Worm (Caenorhabditis elegans) whole organism, L4 larva: ENCODE results near the gene srbc-16.
A peak's percentile ranks its signal among the peaks of the same experiment; 100 is the strongest.
"Not testable (repeated sequence)": the region's sequence is repeated elsewhere in the genome, so short reads cannot be mapped to it uniquely, and the experiment has no call there.

Experiments used
- D1046.2 ChIP-seq: fragments of 200-800 bp; sonication (Bioruptor generic); IDR thresholded peaks from 2 replicates; pipeline ENCODE4 v1.3.6; 2022; ENCODE audit warnings: missing genetic modification characterization, missing compliant biosample characterization
- F26F4.8 ChIP-seq: fragments of 200-800 bp; sonication (Bioruptor generic); conservative IDR thresholded peaks from 2 replicates; pipeline ENCODE4 v1.3.6; 2022; ENCODE audit warnings: missing genetic modification characterization, missing compliant biosample characterization
- F49E8.2 ChIP-seq: sonication (generic microtip); optimal IDR thresholded peaks from 2 replicates; lab custom pipeline; 2016; ENCODE audit warnings: missing compliant biosample characterization, mild to moderate bottlenecking, missing genetic modification characterization, borderline replicate concordance
- T26A8.4 ChIP-seq: fragments of 200-800 bp; sonication (Bioruptor generic); IDR thresholded peaks from 2 replicates; pipeline ENCODE4 v1.3.6; 2022; ENCODE audit warnings: missing genetic modification characterization, missing compliant biosample characterization
- Y48G9A.11 ChIP-seq: fragments of 200-800 bp; sonication (Bioruptor generic); IDR thresholded peaks from 2 replicates; pipeline ENCODE4 v1.3.6; 2022; ENCODE audit warnings: missing genetic modification reagents, missing genetic modification characterization, missing compliant biosample characterization
- Y5F2A.4 ChIP-seq: fragments of 200-800 bp; sonication (Bioruptor generic); optimal IDR thresholded peaks from 2 replicates; lab custom pipeline; 2018; ENCODE audit warnings: mild to moderate bottlenecking, missing genetic modification characterization, missing compliant biosample characterization
- ZK546.5 ChIP-seq, 2 experiments: sonication (generic microtip); optimal IDR thresholded peaks; 2 replicates each; lab custom pipeline; 2017; ENCODE audit warnings: missing biosample characterization in 2 of 2, missing genetic modification characterization in 2 of 2
- aha-1 ChIP-seq: fragments of 150-350 bp; peaks from one replicate; lab custom pipeline; 2014; ENCODE audit warnings: missing biosample characterization, missing genetic modification characterization
- ama-1 ChIP-seq: fragments of 150-350 bp; optimal IDR thresholded peaks from 2 replicates; lab custom pipeline; 2014; ENCODE audit warnings: inconsistent platforms, mixed read lengths
- attf-4 ChIP-seq: sonication (generic microtip); optimal IDR thresholded peaks from 3 replicates; lab custom pipeline; 2017; ENCODE audit warnings: missing biosample characterization, missing genetic modification characterization
- ceh-20 ChIP-seq: fragments of 200-800 bp; sonication (Bioruptor generic); IDR thresholded peaks from 2 replicates; pipeline ENCODE4 v1.3.6; 2022; ENCODE audit warnings: missing genetic modification reagents, missing genetic modification characterization, missing compliant biosample characterization
- ceh-62 ChIP-seq: sonication (generic microtip); optimal IDR thresholded peaks from 2 replicates; lab custom pipeline; 2017; ENCODE audit warnings: missing biosample characterization, missing genetic modification characterization
- daf-12 ChIP-seq: fragments of 150-350 bp; optimal IDR thresholded peaks from 2 replicates; lab custom pipeline; 2014; ENCODE audit warnings: missing biosample characterization, missing genetic modification reagents, missing genetic modification characterization
- daf-8 ChIP-seq: fragments of 200-800 bp; sonication (Bioruptor generic); IDR thresholded peaks from 2 replicates; pipeline ENCODE4 v1.3.6; 2022; ENCODE audit warnings: missing genetic modification characterization, missing compliant biosample characterization
- dve-1 ChIP-seq: sonication (generic microtip); optimal IDR thresholded peaks from 2 replicates; lab custom pipeline; 2017; ENCODE audit warnings: antibody characterized with exemption, mild to moderate bottlenecking, missing genetic modification characterization, missing compliant biosample characterization; ENCODE audit not compliant: insufficient read depth
- fkh-10 ChIP-seq: fragments of 150-350 bp; optimal IDR thresholded peaks from 2 replicates; lab custom pipeline; 2014; ENCODE audit warnings: missing biosample characterization, missing genetic modification reagents, missing genetic modification characterization
- fos-1 ChIP-seq: fragments of 150-350 bp; optimal IDR thresholded peaks from 2 replicates; lab custom pipeline; 2014; ENCODE audit warnings: missing biosample characterization, missing genetic modification characterization
- hif-1 ChIP-seq, 2 experiments: sonication (generic microtip); optimal IDR thresholded peaks; 2 replicates each; lab custom pipeline; 2016 to 2017; ENCODE audit warnings: missing compliant biosample characterization in 2 of 2, missing genetic modification characterization in 2 of 2, missing genetic modification reagents in 2 of 2, missing genotype in 2 of 2, mild to moderate bottlenecking in 1 of 2
- hlh-11 ChIP-seq: fragments of 200-800 bp; sonication (Bioruptor generic); optimal IDR thresholded peaks from 2 replicates; lab custom pipeline; 2018; ENCODE audit warnings: mild to moderate bottlenecking, missing genetic modification characterization, missing compliant biosample characterization
- lim-7 ChIP-seq: fragments of 200-800 bp; sonication (Bioruptor generic); IDR thresholded peaks from 2 replicates; pipeline ENCODE4 v1.3.6; 2022; ENCODE audit warnings: missing genetic modification characterization, missing compliant biosample characterization
- lin-1 ChIP-seq: fragments of 200-800 bp; sonication (Bioruptor generic); IDR thresholded peaks from 2 replicates; pipeline ENCODE4 v1.3.6; 2022; ENCODE audit warnings: missing genetic modification reagents, missing genetic modification characterization, missing compliant biosample characterization
- lin-15B ChIP-seq: fragments of 150-350 bp; sonication (generic microtip); optimal IDR thresholded peaks from 3 replicates; lab custom pipeline; 2014; ENCODE audit warnings: missing biosample characterization, missing genetic modification characterization
- lsy-2 ChIP-seq, 2 experiments: fragments of 150-350 bp in 1 of 2; sonication (generic microtip) in 1 of 2; optimal IDR thresholded peaks; 2 replicates each; lab custom pipeline; 2014 to 2017; ENCODE audit warnings: missing biosample characterization in 2 of 2, missing genetic modification characterization in 2 of 2
- madf-5 ChIP-seq, 2 experiments: fragments of 200-800 bp; sonication (Bioruptor generic); IDR thresholded peaks; 2 replicates each; pipeline ENCODE4 v1.3.6; 2022; ENCODE audit warnings: missing compliant biosample characterization in 2 of 2, missing genetic modification characterization in 2 of 2
- mdt-29 ChIP-seq: fragments of 200-800 bp; sonication (Bioruptor generic); IDR thresholded peaks from 2 replicates; pipeline ENCODE4 v1.3.6; 2022; ENCODE audit warnings: missing genetic modification reagents, missing genetic modification characterization, missing compliant biosample characterization
- mes-2 ChIP-seq: sonication (generic microtip); optimal IDR thresholded peaks from 2 replicates; lab custom pipeline; 2016; ENCODE audit warnings: missing genotype, mild to moderate bottlenecking, missing genetic modification characterization, missing compliant biosample characterization; ENCODE audit not compliant: poor library complexity, severe bottlenecking
- mxl-3 ChIP-seq: fragments of 200-800 bp; sonication (Bioruptor generic); optimal IDR thresholded peaks from 2 replicates; lab custom pipeline; 2018; ENCODE audit warnings: mild to moderate bottlenecking, missing genetic modification characterization, missing compliant biosample characterization
- nhr-102 ChIP-seq: sonication (generic microtip); optimal IDR thresholded peaks from 2 replicates; lab custom pipeline; 2016; ENCODE audit warnings: mild to moderate bottlenecking, missing genetic modification characterization, moderate library complexity, missing compliant biosample characterization
- nhr-42 ChIP-seq: fragments of 200-800 bp; sonication (Bioruptor generic); IDR thresholded peaks from 2 replicates; pipeline ENCODE4 v1.3.6; 2022; ENCODE audit warnings: missing genetic modification characterization, missing compliant biosample characterization
- nhr-77 ChIP-seq: fragments of 150-350 bp; optimal IDR thresholded peaks from 2 replicates; lab custom pipeline; 2014; ENCODE audit warnings: missing biosample characterization, missing genetic modification characterization
- pqm-1 ChIP-seq: sonication (generic microtip); optimal IDR thresholded peaks from 2 replicates; lab custom pipeline; 2017; ENCODE audit warnings: missing biosample characterization, missing genetic modification characterization
- skn-1 ChIP-seq: fragments of 150-350 bp; optimal IDR thresholded peaks from 2 replicates; lab custom pipeline; 2014; ENCODE audit warnings: missing biosample characterization, missing genetic modification characterization
- tag-97 ChIP-seq: fragments of 200-800 bp; sonication (Bioruptor generic); IDR thresholded peaks from 2 replicates; pipeline ENCODE4 v1.3.6; 2022; ENCODE audit warnings: missing genetic modification characterization, missing compliant biosample characterization
- unc-62 ChIP-seq, 3 experiments: fragments of 150-350 bp in 1 of 3; sonication (generic microtip); optimal IDR thresholded peaks in 2 of 3; peaks in 1 of 3; 1 replicate in 1 of 3; 2 replicates in 2 of 3; lab custom pipeline; 2014 to 2017; ENCODE audit warnings: missing biosample characterization in 3 of 3, missing genetic modification characterization in 3 of 3, missing genetic modification reagents in 3 of 3, missing genotype in 1 of 3
- vab-7 ChIP-seq: fragments of 200-800 bp; sonication (Bioruptor generic); IDR thresholded peaks from 2 replicates; pipeline ENCODE4 v1.3.6; 2022; ENCODE audit warnings: missing genetic modification reagents, missing genetic modification characterization, missing compliant biosample characterization
- zfp-2 ChIP-seq: sonication (generic microtip); optimal IDR thresholded peaks from 2 replicates; lab custom pipeline; 2016; ENCODE audit warnings: mild to moderate bottlenecking, missing genetic modification characterization, missing compliant biosample characterization
- zfp-3 ChIP-seq: fragments of 200-800 bp; sonication (Bioruptor generic); conservative IDR thresholded peaks from 2 replicates; pipeline ENCODE4 v1.3.6; 2022; ENCODE audit warnings: missing genetic modification reagents, missing genetic modification characterization, missing compliant biosample characterization
- zip-2 ChIP-seq: fragments of 150-350 bp; optimal IDR thresholded peaks from 2 replicates; lab custom pipeline; 2014; ENCODE audit warnings: missing biosample characterization, missing genetic modification characterization

srbc-16 gene

DNA sequence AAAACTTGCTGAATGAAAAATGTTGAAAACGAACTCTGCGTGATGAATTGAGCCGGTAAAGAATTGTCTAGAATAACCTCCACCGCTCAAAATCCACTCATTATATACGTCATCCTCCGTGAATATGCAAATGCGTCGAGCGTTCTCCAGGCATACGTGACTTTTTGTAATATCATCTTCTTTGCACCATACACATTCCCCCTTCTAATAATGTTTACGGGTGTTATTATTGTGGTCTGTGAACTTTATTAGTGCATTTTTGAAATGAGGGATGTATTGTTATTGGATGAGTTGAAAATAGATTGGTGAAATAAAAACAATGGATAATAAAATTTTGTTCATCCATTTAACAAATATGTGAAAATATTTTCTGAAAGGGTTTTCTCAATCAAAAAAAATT, 41.9 kb upstream of the srbc-16 start, which contains the start of gene F22F7.7:
Gene F22F7.7, minus strand, starts transcription at position 125 of the 400 bp plus-strand sequence.
- TF ChIP-seq hif-1 (tag; optimal IDR thresholded peaks at IDR 0.05; lab: Kevin White, UChicago): peak in 1 of 2 experiments; percentile 69
- TF ChIP-seq aha-1 (tag; lab: Kevin White, UChicago): peak; percentile 94
- no peak for TF ChIP-seq ZK546.5 (tag; optimal IDR thresholded peaks at IDR 0.05; lab: Kevin White, UChicago)
- TF ChIP-seq, all 104 proteins: peak for 2

DNA sequence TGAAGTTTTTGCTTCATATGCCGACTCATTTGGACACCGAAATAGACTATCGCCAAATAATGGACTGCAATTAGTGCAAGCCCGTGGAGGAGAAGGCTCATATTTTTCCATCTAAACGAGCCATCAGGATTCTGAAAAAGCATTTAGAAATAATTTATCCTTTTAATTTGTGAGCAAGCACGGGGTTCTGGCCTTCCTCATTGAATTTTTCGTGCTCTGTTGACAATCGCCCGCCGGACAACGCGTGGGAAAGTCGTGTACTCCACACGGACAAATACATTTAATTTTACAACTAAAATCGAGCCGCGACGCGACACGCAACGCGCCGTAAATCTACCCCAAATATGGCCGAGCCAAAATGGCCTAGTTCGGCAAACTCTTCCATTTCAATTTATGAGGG, 37.4 kb upstream of the srbc-16 start, which contains the start of gene F22F7.12:
Gene F22F7.12, minus strand, starts transcription at position 101 of the 400 bp plus-strand sequence.
- TF ChIP-seq aha-1, daf-12, lin-15B (tag; lab: Kevin White, UChicago): not testable (repeated sequence)

DNA sequence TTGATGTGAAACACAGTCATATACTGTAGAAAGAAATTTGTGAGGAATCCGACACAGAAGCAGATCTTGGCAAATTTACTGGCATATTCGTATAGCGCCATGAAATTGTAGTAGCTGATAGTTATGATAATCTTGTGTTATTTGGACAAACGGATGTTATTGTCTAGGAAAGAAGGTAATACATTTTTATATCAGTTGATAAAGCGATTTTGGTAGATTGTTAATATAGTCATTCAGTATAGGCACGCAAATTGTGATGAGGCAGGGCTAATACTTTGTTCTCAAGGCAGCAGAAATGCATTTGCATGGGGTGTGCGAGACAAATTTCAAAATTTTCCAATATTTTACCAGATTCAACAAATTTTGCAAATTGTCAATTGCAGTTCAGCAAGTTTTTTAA, 35.8 kb upstream of the srbc-16 start, which contains the start of gene str-52:
Gene str-52, minus strand, starts transcription at position 101 of the 400 bp plus-strand sequence.
- TF ChIP-seq fos-1 (no peak), unc-62 (GFP tag; optimal IDR thresholded peaks at IDR 0.05 in 1 of 2; lab: Kevin White, UChicago) (no peak), unc-62 (tag; optimal IDR thresholded peaks at IDR 0.05; lab: Kevin White, UChicago) (no peak), ama-1 (lab: Kevin White, UChicago) (no peak), nhr-42 (GFP tag; lab: Robert Waterston, UW) (no peak), Y5F2A.4 (GFP tag; lab: Kevin White, UChicago) (no peak), D1046.2 (no peak), fkh-10 (GFP tag; lab: Kevin White, UChicago) (no peak), ZK546.5 (tag; optimal IDR thresholded peaks at IDR 0.05; lab: Kevin White, UChicago) (no peak), daf-8 (GFP tag; lab: Robert Waterston, UW) (no peak), lsy-2 (tag; optimal IDR thresholded peaks at IDR 0.05; lab: Kevin White, UChicago) (no peak), mes-2 (tag; lab: Kevin White, UChicago) (no peak), aha-1 (tag; lab: Kevin White, UChicago) (no peak), vab-7 (no peak), ceh-20 (GFP tag; lab: Robert Waterston, UW) (no peak), lin-1 (GFP tag; lab: Robert Waterston, UW) (no peak), madf-5 (GFP tag; IDR thresholded peaks at IDR 0.05; lab: Robert Waterston, UW) (no peak), pqm-1 (no peak), daf-12 (tag; lab: Kevin White, UChicago) (no peak), mdt-29 (no peak), attf-4 (tag; lab: Kevin White, UChicago) (no peak)

DNA sequence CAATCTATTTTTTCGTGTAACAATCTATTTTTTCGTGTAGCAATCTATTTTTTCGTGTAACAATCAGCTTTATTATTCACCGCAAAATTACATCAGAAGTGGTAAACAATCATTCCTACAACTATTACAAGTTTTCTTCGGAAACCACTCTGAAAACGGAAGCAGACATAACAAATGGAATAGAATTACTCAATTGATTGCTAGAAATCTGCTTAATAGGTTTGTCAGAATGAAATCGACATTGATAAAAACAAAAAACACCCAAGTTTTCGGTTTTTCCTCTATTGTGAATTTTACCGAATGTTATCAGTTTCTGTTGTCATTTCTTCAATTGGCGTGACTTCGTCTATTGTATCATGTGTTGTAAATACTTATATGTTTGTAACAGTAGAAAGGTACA, 35.0 kb upstream of the srbc-16 start, which contains the start of gene srbc-20:
Gene srbc-20, plus strand, starts transcription at position 301 of the 400 bp plus-strand sequence.
- TF ChIP-seq zip-2 (tag; lab: Kevin White, UChicago): no peak
- no peak for TF ChIP-seq mxl-3 (GFP tag; lab: Kevin White, UChicago)
- no peak for TF ChIP-seq daf-12 (tag; lab: Kevin White, UChicago)
- TF ChIP-seq tag-97 (GFP tag; lab: Robert Waterston, UW): no peak
- TF ChIP-seq Y48G9A.11 (GFP tag; lab: Robert Waterston, UW): no peak
- no peak for TF ChIP-seq T26A8.4
- TF ChIP-seq lim-7 (GFP tag; lab: Robert Waterston, UW): no peak
- no peak for TF ChIP-seq ZK546.5 (tag; optimal IDR thresholded peaks at IDR 0.05; lab: Kevin White, UChicago)
- TF ChIP-seq F49E8.2 (tag; lab: Kevin White, UChicago): no peak
- TF ChIP-seq F26F4.8 (GFP tag; lab: Robert Waterston, UW): no peak
- no peak for TF ChIP-seq zfp-3 (GFP tag; lab: Robert Waterston, UW)
- TF ChIP-seq nhr-102: no peak
- TF ChIP-seq dve-1: no peak
- TF ChIP-seq skn-1: no peak
- no peak for TF ChIP-seq zfp-2
- no peak for TF ChIP-seq ceh-62 (tag; lab: Kevin White, UChicago)
- TF ChIP-seq hlh-11: no peak
- TF ChIP-seq nhr-77: no peak
- TF ChIP-seq, all 104 proteins: peak for 0
